In the genomic region with DNA sequence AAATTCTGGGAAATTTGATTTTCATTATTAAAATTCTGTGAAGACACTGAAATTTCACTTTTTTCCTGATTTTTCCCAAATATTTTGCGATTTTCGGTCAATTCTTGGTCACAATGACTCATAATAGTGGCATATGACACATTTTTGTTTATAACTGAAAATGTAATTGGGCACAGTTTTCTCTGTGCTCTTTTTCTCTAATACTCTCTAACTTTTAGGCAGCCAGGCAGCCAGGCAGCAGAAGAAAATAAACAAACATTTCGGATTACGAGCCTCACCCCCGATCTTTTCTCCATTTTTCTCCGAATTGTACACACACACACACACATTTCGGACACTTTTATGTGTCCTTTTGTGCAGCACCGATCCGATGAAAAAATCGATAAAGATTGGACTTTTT, we compare ENCODE assay signal across 1 worm cellular context.
TF ChIP-seq lines count a peak whose summit lies in the region.

No protein-coding gene starts in this region.

TF ChIP-seq in whole organism, L1 larva, 84 proteins besides CTCF, POLR2A, EP300 and RAD21 (continued from another document):
- no peak for TF ChIP-seq snpc-4 (tag; optimal IDR thresholded peaks at IDR 0.05; lab: Kevin White, UChicago)
- TF ChIP-seq dpl-1 (GFP tag; optimal IDR thresholded peaks at IDR 0.05; lab: Kevin White, UChicago) = no peak
- TF ChIP-seq C34B4.2 (tag; optimal IDR thresholded peaks at IDR 0.05; lab: Kevin White, UChicago) = no peak
- TF ChIP-seq lir-3 (tag; optimal IDR thresholded peaks at IDR 0.05; lab: Kevin White, UChicago; ENCODE audit: poor library complexity) = no peak
- TF ChIP-seq nhr-20 (tag; optimal IDR thresholded peaks at IDR 0.05; lab: Kevin White, UChicago) = no peak
- TF ChIP-seq nhr-12 (tag; optimal IDR thresholded peaks at IDR 0.05; lab: Kevin White, UChicago) = no peak
- no peak for TF ChIP-seq tbx-2 (tag; optimal IDR thresholded peaks at IDR 0.05; lab: Kevin White, UChicago)
- no peak for TF ChIP-seq snu-23 (GFP tag; optimal IDR thresholded peaks at IDR 0.05; lab: Kevin White, UChicago)
- TF ChIP-seq egl-13 (tag; optimal IDR thresholded peaks at IDR 0.05; lab: Kevin White, UChicago) = no peak
- TF ChIP-seq ceh-8 (GFP tag; optimal IDR thresholded peaks at IDR 0.05; lab: Kevin White, UChicago) = no peak
- no peak for TF ChIP-seq sox-4 (tag; optimal IDR thresholded peaks at IDR 0.05; lab: Kevin White, UChicago)
- TF ChIP-seq unc-86 (tag; optimal IDR thresholded peaks at IDR 0.05; lab: Kevin White, UChicago) = no peak
- no peak for TF ChIP-seq alr-1 (tag; optimal IDR thresholded peaks at IDR 0.05; lab: Kevin White, UChicago; ENCODE audit: borderline replicate concordance)
- TF ChIP-seq efl-1 (optimal IDR thresholded peaks at IDR 0.05; lab: Kevin White, UChicago) = no peak
- TF ChIP-seq efl-1 (GFP tag; optimal IDR thresholded peaks at IDR 0.05 in 1 of 2; lab: Kevin White, UChicago) = no peak
- no peak for TF ChIP-seq nhr-11 (tag; optimal IDR thresholded peaks at IDR 0.05; lab: Kevin White, UChicago)
- peak in 1 of 3 experiments; percentile 9 for TF ChIP-seq ceh-82 (tag; optimal IDR thresholded peaks at IDR 0.05; lab: Kevin White, UChicago)
- TF ChIP-seq egl-27 (tag; optimal IDR thresholded peaks at IDR 0.05; lab: Kevin White, UChicago) = no peak
- no peak for TF ChIP-seq grh-1 (GFP tag; IDR thresholded peaks at IDR 0.05; lab: Robert Waterston, UW)
- TF ChIP-seq lin-14 (GFP tag; optimal IDR thresholded peaks at IDR 0.05; lab: Kevin White, UChicago) = peak; percentile 51
- TF ChIP-seq irx-1 (tag; optimal IDR thresholded peaks at IDR 0.05; lab: Kevin White, UChicago) = peak; percentile 20
- TF ChIP-seq C16A3.4 (tag; optimal IDR thresholded peaks at IDR 0.05; lab: Kevin White, UChicago) = no peak
- TF ChIP-seq elt-3 (tag; optimal IDR thresholded peaks at IDR 0.05; lab: Kevin White, UChicago) = no peak
- TF ChIP-seq rnt-1 (tag; optimal IDR thresholded peaks at IDR 0.05; lab: Kevin White, UChicago) = no peak
- peak; percentile 7 for TF ChIP-seq nhr-77 (tag; optimal IDR thresholded peaks at IDR 0.05; lab: Kevin White, UChicago)
- TF ChIP-seq elt-2 (tag; optimal IDR thresholded peaks at IDR 0.05; lab: Kevin White, UChicago) = no peak
- no peak for TF ChIP-seq nhr-84 (tag; optimal IDR thresholded peaks at IDR 0.05; lab: Kevin White, UChicago)
